Worm (Caenorhabditis elegans) whole organism, young adult: ENCODE data around the gene fbxa-182.

Source experiments
- ama-1 ChIP-seq, 3 experiments: fragments of 150-350 bp in 1 of 3; sonication (generic microtip) in 2 of 3; optimal IDR thresholded peaks; 2 replicates each; lab custom pipeline; 2014 to 2018; ENCODE audit warnings: missing biosample characterization in 2 of 3, missing genetic modification characterization in 2 of 3, missing genetic modification reagents in 2 of 3
- cebp-1 ChIP-seq, 2 experiments: fragments of 200-800 bp in 1 of 2; sonication (Bioruptor generic) in 1 of 2; sonication (generic microtip) in 1 of 2; IDR thresholded peaks in 1 of 2; optimal IDR thresholded peaks in 1 of 2; 2 replicates each; pipeline versions ENCODE4 v1.3.6 to Lab custom; 2017 to 2022; ENCODE audit warnings: missing compliant biosample characterization in 2 of 2, missing genetic modification characterization in 2 of 2, mild to moderate bottlenecking in 1 of 2, missing genetic modification reagents in 1 of 2, moderate library complexity in 1 of 2
- let-607 ChIP-seq, 2 experiments: fragments of 200-800 bp in 1 of 2; sonication (Bioruptor generic) in 1 of 2; sonication (generic microtip) in 1 of 2; optimal IDR thresholded peaks; 2 replicates each; lab custom pipeline; 2016 to 2018; ENCODE audit warnings: mild to moderate bottlenecking in 2 of 2, missing compliant biosample characterization in 2 of 2, missing genetic modification characterization in 2 of 2, moderate library complexity in 2 of 2, missing genotype in 1 of 2
- lin-26 ChIP-seq: fragments of 200-800 bp; sonication (Bioruptor generic); IDR thresholded peaks from 2 replicates; pipeline ENCODE4 v1.3.6; 2022; ENCODE audit warnings: missing genetic modification reagents, missing genetic modification characterization, missing compliant biosample characterization
- nhr-179 ChIP-seq: sonication (generic microtip); optimal IDR thresholded peaks from 2 replicates; lab custom pipeline; 2016; ENCODE audit warnings: mild to moderate bottlenecking, missing genetic modification characterization, missing compliant biosample characterization
- pha-4 ChIP-seq: fragments of 150-350 bp; sonication (generic microtip); optimal IDR thresholded peaks from 2 replicates; lab custom pipeline; 2014; ENCODE audit warnings: missing biosample characterization, missing genetic modification reagents, missing genetic modification characterization
- sea-2 ChIP-seq: fragments of 200-800 bp; sonication (Bioruptor generic); IDR thresholded peaks from 2 replicates; pipeline ENCODE4 v1.3.6; 2022; ENCODE audit warnings: missing genetic modification characterization, missing compliant biosample characterization
- snpc-4 ChIP-seq, 5 experiments: fragments of 150-350 bp in 1 of 5; sonication (generic microtip) in 4 of 5; optimal IDR thresholded peaks; 2 replicates each; lab custom pipeline; 2014 to 2018; ENCODE audit warnings: missing genetic modification characterization in 5 of 5, missing biosample characterization in 3 of 5, antibody characterized with exemption in 2 of 5, mild to moderate bottlenecking in 2 of 5, missing compliant biosample characterization in 2 of 5, missing genotype in 2 of 5, moderate library complexity in 2 of 5, missing genetic modification reagents in 1 of 5
- somi-1 ChIP-seq: fragments of 200-800 bp; sonication (Bioruptor generic); optimal IDR thresholded peaks from 2 replicates; lab custom pipeline; 2018; ENCODE audit warnings: mild to moderate bottlenecking, missing genetic modification characterization, missing compliant biosample characterization
- sptf-2 ChIP-seq: fragments of 200-800 bp; sonication (Bioruptor generic); optimal IDR thresholded peaks from 2 replicates; lab custom pipeline; 2018; ENCODE audit warnings: mild to moderate bottlenecking, missing genetic modification characterization, missing compliant biosample characterization

DNA sequence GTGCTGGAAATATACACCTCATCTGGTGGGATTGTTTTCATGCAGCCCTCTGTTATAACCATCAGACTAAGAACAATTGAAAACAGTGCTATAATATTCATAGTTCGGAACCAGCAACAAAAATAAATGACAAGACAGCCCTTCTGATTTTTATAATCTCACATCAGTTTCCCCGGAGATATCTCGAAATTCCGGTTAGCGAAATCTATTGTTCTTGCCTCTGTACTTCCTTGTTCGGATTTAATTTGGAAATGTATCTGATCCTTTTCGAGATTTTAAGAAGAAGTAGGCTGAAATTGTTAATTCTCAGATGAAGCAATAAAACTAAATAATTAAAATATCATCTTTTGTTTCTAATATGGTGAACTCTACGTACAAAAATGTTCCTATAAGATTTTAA, 48.9 kb downstream of the fbxa-182 start, which contains the start of gene F43C11.11:
- TF ChIP-seq somi-1 (GFP tag; lab: Kevin White, UChicago) (no peak), ama-1 (optimal IDR thresholded peaks at IDR 0.05; lab: Kevin White, UChicago) (no peak), ama-1 (GFP tag; optimal IDR thresholded peaks at IDR 0.05; lab: Kevin White, UChicago) (no peak), cebp-1 (GFP tag; IDR thresholded peaks at IDR 0.05; lab: Robert Waterston, UW) (no peak), cebp-1 (tag; optimal IDR thresholded peaks at IDR 0.05; lab: Kevin White, UChicago) (no peak), sptf-2 (no peak), let-607 (tag; optimal IDR thresholded peaks at IDR 0.05; lab: Kevin White, UChicago) (no peak), nhr-179 (tag; lab: Kevin White, UChicago) (no peak), snpc-4 (GFP tag; optimal IDR thresholded peaks at IDR 0.05; lab: Kevin White, UChicago) (no peak), snpc-4 (tag; optimal IDR thresholded peaks at IDR 0.05; lab: Kevin White, UChicago) (no peak), lin-26 (GFP tag; lab: Robert Waterston, UW) (no peak), pha-4 (tag; lab: Kevin White, UChicago) (no peak), sea-2 (GFP tag; lab: Robert Waterston, UW) (no peak)
